Worm (Caenorhabditis elegans) whole organism, mixed stage, embryonic: ENCODE results near the gene T21D12.11.

Experiments
- ces-1 ChIP-seq: fragments of 150-350 bp; optimal IDR thresholded peaks from 2 replicates; lab custom pipeline; 2014; ENCODE audit warnings: missing biosample characterization, missing genetic modification reagents, missing genetic modification characterization
- elt-1 ChIP-seq: sonication (generic microtip); optimal IDR thresholded peaks from 2 replicates; lab custom pipeline; 2017; ENCODE audit warnings: missing genetic modification characterization, mild to moderate bottlenecking, missing compliant biosample characterization, antibody characterized with exemption, moderate library complexity, borderline replicate concordance; ENCODE audit not compliant: insufficient read depth
- lin-13 ChIP-seq: fragments of 150-350 bp; optimal IDR thresholded peaks from 2 replicates; lab custom pipeline; 2014; ENCODE audit warnings: missing biosample characterization, missing genetic modification characterization
- lsy-2 ChIP-seq: fragments of 150-350 bp; optimal IDR thresholded peaks from 2 replicates; lab custom pipeline; 2014; ENCODE audit warnings: missing biosample characterization, missing genetic modification characterization
- mep-1 ChIP-seq: fragments of 150-350 bp; optimal IDR thresholded peaks from 2 replicates; lab custom pipeline; 2017; ENCODE audit warnings: missing biosample characterization, missing genetic modification reagents, missing genetic modification characterization, inconsistent platforms
- nhr-237 ChIP-seq: fragments of 150-350 bp; optimal IDR thresholded peaks from 2 replicates; lab custom pipeline; 2014; ENCODE audit warnings: missing biosample characterization, missing genetic modification characterization
- nhr-28 ChIP-seq: fragments of 150-350 bp; optimal IDR thresholded peaks from 2 replicates; lab custom pipeline; 2014; ENCODE audit warnings: missing biosample characterization, missing genetic modification characterization
- snpc-4 ChIP-seq: fragments of 150-350 bp; optimal IDR thresholded peaks from 2 replicates; lab custom pipeline; 2014; ENCODE audit warnings: missing biosample characterization, missing genetic modification characterization
- unc-39 ChIP-seq: fragments of 150-350 bp; optimal IDR thresholded peaks from 2 replicates; lab custom pipeline; 2014; ENCODE audit warnings: missing biosample characterization, missing genetic modification characterization
- unc-62 ChIP-seq: fragments of 150-350 bp; optimal IDR thresholded peaks from 2 replicates; lab custom pipeline; 2014; ENCODE audit warnings: missing biosample characterization, missing genetic modification reagents, missing genetic modification characterization
- ztf-11 ChIP-seq: fragments of 150-350 bp; optimal IDR thresholded peaks from 2 replicates; lab custom pipeline; 2014; ENCODE audit warnings: missing biosample characterization, missing genetic modification characterization

DNA sequence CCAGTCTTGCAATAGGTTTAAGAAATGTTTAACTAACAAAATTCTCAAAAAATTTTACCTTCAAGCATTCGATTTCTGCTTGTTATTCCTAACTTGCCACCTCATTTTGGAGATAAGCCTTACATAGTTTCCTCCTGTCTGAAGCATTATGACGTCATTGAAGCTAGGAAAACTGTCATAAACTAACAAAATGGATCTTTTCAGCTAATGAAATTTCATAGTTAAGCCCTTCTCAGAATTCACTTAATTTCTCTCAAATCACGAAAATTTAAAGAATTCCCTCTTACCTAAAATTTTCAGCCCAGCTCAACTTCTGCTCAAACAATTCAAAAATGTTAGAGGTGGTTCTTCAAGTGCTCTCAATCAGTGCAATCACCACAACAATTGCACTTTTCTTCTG, 38.0 kb downstream of the T21D12.11 start, which contains the start of gene swt-1:
- TF ChIP-seq snpc-4 (tag; lab: Kevin White, UChicago) (no peak), unc-62 (GFP tag; lab: Kevin White, UChicago) (no peak), ces-1 (GFP tag; lab: Kevin White, UChicago) (no peak), ztf-11 (tag; lab: Kevin White, UChicago) (no peak), unc-39 (tag; lab: Kevin White, UChicago) (no peak), lsy-2 (tag; lab: Kevin White, UChicago) (no peak), nhr-28 (no peak), elt-1 (tag; lab: Kevin White, UChicago) (no peak), lin-13 (tag; lab: Kevin White, UChicago) (no peak), nhr-237 (tag; lab: Kevin White, UChicago) (no peak), mep-1 (tag; lab: Kevin White, UChicago) (no peak)
